Worm (Caenorhabditis elegans) whole organism, young adult: ENCODE results near the gene W08E12.5.
A peak's percentile ranks its signal among the peaks of the same experiment; 100 is the strongest.

ENCODE experiments used
- dpl-1 ChIP-seq: fragments of 150-350 bp; optimal IDR thresholded peaks from 2 replicates; lab custom pipeline; 2014; ENCODE audit warnings: missing biosample characterization, missing genetic modification reagents, missing genetic modification characterization
- gei-17 ChIP-seq: fragments of 200-800 bp; sonication (Bioruptor generic); optimal IDR thresholded peaks from 2 replicates; lab custom pipeline; 2018; ENCODE audit warnings: mild to moderate bottlenecking, missing genetic modification characterization, missing compliant biosample characterization
- let-607 ChIP-seq, 2 experiments: fragments of 200-800 bp in 1 of 2; sonication (Bioruptor generic) in 1 of 2; sonication (generic microtip) in 1 of 2; optimal IDR thresholded peaks; 2 replicates each; lab custom pipeline; 2016 to 2018; ENCODE audit warnings: mild to moderate bottlenecking in 2 of 2, missing compliant biosample characterization in 2 of 2, missing genetic modification characterization in 2 of 2, moderate library complexity in 2 of 2, missing genotype in 1 of 2
- lin-35 ChIP-seq, 3 experiments: fragments of 150-350 bp in 2 of 3; sonication (generic microtip) in 1 of 3; optimal IDR thresholded peaks; 2 replicates each; lab custom pipeline; 2014 to 2018; ENCODE audit warnings: missing biosample characterization in 3 of 3, missing genetic modification characterization in 3 of 3, missing genetic modification reagents in 3 of 3
- lsl-1 ChIP-seq: fragments of 200-800 bp; sonication (Bioruptor generic); optimal IDR thresholded peaks from 2 replicates; lab custom pipeline; 2018; ENCODE audit warnings: mild to moderate bottlenecking, missing genetic modification characterization, moderate library complexity, missing compliant biosample characterization
- nfyb-1 ChIP-seq: fragments of 200-800 bp; sonication (Bioruptor generic); IDR thresholded peaks from 2 replicates; pipeline ENCODE4 v1.3.6; 2022; ENCODE audit warnings: missing genetic modification reagents, missing genetic modification characterization, missing compliant biosample characterization
- nhr-90 ChIP-seq: sonication (generic microtip); optimal IDR thresholded peaks from 2 replicates; lab custom pipeline; 2016; ENCODE audit warnings: missing genotype, mild to moderate bottlenecking, missing genetic modification characterization, missing compliant biosample characterization
- pha-4 ChIP-seq: fragments of 150-350 bp; sonication (generic microtip); optimal IDR thresholded peaks from 2 replicates; lab custom pipeline; 2014; ENCODE audit warnings: missing biosample characterization, missing genetic modification reagents, missing genetic modification characterization
- repo-1 ChIP-seq: sonication (generic microtip); optimal IDR thresholded peaks from 2 replicates; lab custom pipeline; 2017; ENCODE audit warnings: mild to moderate bottlenecking, missing genetic modification characterization, missing compliant biosample characterization
- sea-2 ChIP-seq: fragments of 200-800 bp; sonication (Bioruptor generic); IDR thresholded peaks from 2 replicates; pipeline ENCODE4 v1.3.6; 2022; ENCODE audit warnings: missing genetic modification characterization, missing compliant biosample characterization
- snpc-4 ChIP-seq, 5 experiments: fragments of 150-350 bp in 1 of 5; sonication (generic microtip) in 4 of 5; optimal IDR thresholded peaks; 2 replicates each; lab custom pipeline; 2014 to 2018; ENCODE audit warnings: missing genetic modification characterization in 5 of 5, missing biosample characterization in 3 of 5, antibody characterized with exemption in 2 of 5, mild to moderate bottlenecking in 2 of 5, missing compliant biosample characterization in 2 of 5, missing genotype in 2 of 5, moderate library complexity in 2 of 5, missing genetic modification reagents in 1 of 5
- unc-62 ChIP-seq: fragments of 150-350 bp; optimal IDR thresholded peaks from 2 replicates; lab custom pipeline; 2014; ENCODE audit warnings: missing biosample characterization, missing genetic modification reagents, missing genetic modification characterization

DNA sequence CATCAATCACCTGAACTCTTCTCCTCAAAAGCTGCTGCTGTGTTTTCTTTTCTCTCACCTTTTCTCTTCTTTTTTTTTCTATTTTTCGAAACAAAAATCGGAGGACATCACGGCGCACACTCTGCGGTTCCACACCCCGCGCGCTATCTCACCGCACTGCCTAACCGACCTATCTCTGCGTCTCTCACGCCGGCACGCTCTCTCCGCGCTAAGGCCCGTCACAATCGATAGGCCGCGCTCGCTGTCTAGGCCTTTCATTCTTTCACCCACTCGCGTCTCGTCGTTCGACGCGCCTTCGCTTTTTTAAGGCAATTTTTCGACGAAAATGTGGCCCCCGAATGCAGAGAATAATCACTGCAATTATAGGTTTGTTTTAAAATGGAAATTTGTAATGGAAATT lies 10.7 kb downstream of the W08E12.5 start, which contains the start of gene zip-11:
- TF ChIP-seq sea-2 (GFP tag; lab: Robert Waterston, UW) (no peak), unc-62 (GFP tag; lab: Kevin White, UChicago) (no peak), lsl-1 (GFP tag; lab: Kevin White, UChicago) (no peak), snpc-4 (GFP tag; optimal IDR thresholded peaks at IDR 0.05; lab: Kevin White, UChicago) (no peak), snpc-4 (tag; optimal IDR thresholded peaks at IDR 0.05; lab: Kevin White, UChicago) (peak in 1 of 4 experiments; percentile 18), pha-4 (no peak), nfyb-1 (GFP tag; lab: Robert Waterston, UW) (peak; percentile 69; the same call in 1 of the 2 replicates), let-607 (tag; optimal IDR thresholded peaks at IDR 0.05; lab: Kevin White, UChicago) (peak; percentile 12 to 63), dpl-1 (no peak), nhr-90 (tag; lab: Kevin White, UChicago) (peak; percentile 75), lin-35 (GFP tag; optimal IDR thresholded peaks at IDR 0.05; lab: Kevin White, UChicago) (peak in 1 of 3 experiments; percentile 54), repo-1 (tag; lab: Kevin White, UChicago) (no peak), gei-17 (GFP tag; lab: Kevin White, UChicago) (peak; percentile 28)
